Worm (Caenorhabditis elegans) whole organism, late embryonic: ENCODE data around the gene gtf-2A2.
A peak's percentile ranks its signal among the peaks of the same experiment; 100 is the strongest.

ENCODE experiments used
- C08G9.2 ChIP-seq: sonication (generic microtip); optimal IDR thresholded peaks from 2 replicates; lab custom pipeline; 2016; ENCODE audit warnings: mild to moderate bottlenecking, missing genetic modification characterization, moderate library complexity, missing compliant biosample characterization
- C38D4.7 ChIP-seq: fragments of 200-800 bp; sonication (Bioruptor generic); optimal IDR thresholded peaks from 2 replicates; lab custom pipeline; 2018; ENCODE audit warnings: mild to moderate bottlenecking, missing genetic modification characterization, moderate library complexity, missing compliant biosample characterization
- K02D7.2 ChIP-seq: sonication (generic microtip); optimal IDR thresholded peaks from 2 replicates; lab custom pipeline; 2017; ENCODE audit warnings: mild to moderate bottlenecking, missing genetic modification characterization, missing compliant biosample characterization
- K09A11.1 ChIP-seq: sonication (generic microtip); optimal IDR thresholded peaks from 2 replicates; lab custom pipeline; 2017; ENCODE audit warnings: antibody characterized with exemption, mild to moderate bottlenecking, missing genetic modification characterization, missing compliant biosample characterization; ENCODE audit not compliant: insufficient read depth
- Y22D7AL.16 ChIP-seq: sonication (generic microtip); optimal IDR thresholded peaks from 2 replicates; lab custom pipeline; 2016; ENCODE audit warnings: missing genetic modification characterization, missing compliant biosample characterization
- ceh-18 ChIP-seq: sonication (generic microtip); optimal IDR thresholded peaks from 2 replicates; lab custom pipeline; 2016; ENCODE audit warnings: missing genetic modification characterization, missing compliant biosample characterization
- ceh-19 ChIP-seq: fragments of 200-800 bp; sonication (Bioruptor generic); optimal IDR thresholded peaks from 2 replicates; lab custom pipeline; 2018; ENCODE audit warnings: mild to moderate bottlenecking, missing genetic modification characterization, missing compliant biosample characterization
- ceh-2 ChIP-seq: sonication (generic microtip); optimal IDR thresholded peaks from 2 replicates; lab custom pipeline; 2016; ENCODE audit warnings: missing genotype, missing genetic modification characterization, missing compliant biosample characterization
- ceh-31 ChIP-seq: sonication (generic microtip); optimal IDR thresholded peaks from 2 replicates; lab custom pipeline; 2016; ENCODE audit warnings: missing genetic modification characterization, missing compliant biosample characterization
- ceh-34 ChIP-seq: sonication (generic microtip); optimal IDR thresholded peaks from 2 replicates; lab custom pipeline; 2016; ENCODE audit warnings: mild to moderate bottlenecking, missing genetic modification characterization, missing compliant biosample characterization
- ceh-45 ChIP-seq: fragments of 200-800 bp; sonication (Bioruptor generic); IDR thresholded peaks from 2 replicates; pipeline ENCODE4 v1.3.6; 2022; ENCODE audit warnings: missing genetic modification reagents, missing genetic modification characterization, missing compliant biosample characterization
- ceh-48 ChIP-seq: sonication (generic microtip); optimal IDR thresholded peaks from 2 replicates; lab custom pipeline; 2016; ENCODE audit warnings: missing genetic modification characterization, inconsistent platforms, missing compliant biosample characterization
- ceh-6 ChIP-seq: fragments of 200-800 bp; sonication (Bioruptor generic); optimal IDR thresholded peaks from 2 replicates; lab custom pipeline; 2018; ENCODE audit warnings: mild to moderate bottlenecking, missing genetic modification characterization, missing compliant biosample characterization
- ceh-9 ChIP-seq: sonication (generic microtip); optimal IDR thresholded peaks from 2 replicates; lab custom pipeline; 2016; ENCODE audit warnings: mild to moderate bottlenecking, missing genetic modification characterization, inconsistent platforms, missing compliant biosample characterization
- dve-1 ChIP-seq: sonication (generic microtip); optimal IDR thresholded peaks from 2 replicates; lab custom pipeline; 2017; ENCODE audit warnings: antibody characterized with exemption, mild to moderate bottlenecking, missing genetic modification characterization, missing compliant biosample characterization
- elt-4 ChIP-seq: sonication (generic microtip); optimal IDR thresholded peaks from 2 replicates; lab custom pipeline; 2016; ENCODE audit warnings: missing genetic modification characterization, missing compliant biosample characterization
- ets-4 ChIP-seq: sonication (generic microtip); optimal IDR thresholded peaks from 2 replicates; lab custom pipeline; 2016; ENCODE audit warnings: missing genetic modification characterization, missing compliant biosample characterization
- eyg-1 ChIP-seq: sonication (generic microtip); optimal IDR thresholded peaks from 2 replicates; lab custom pipeline; 2016; ENCODE audit warnings: missing genotype, missing genetic modification characterization, missing compliant biosample characterization
- fkh-6 ChIP-seq: sonication (generic microtip); optimal IDR thresholded peaks from 2 replicates; lab custom pipeline; 2016; ENCODE audit warnings: missing genetic modification characterization, missing compliant biosample characterization
- gmeb-2 ChIP-seq: sonication (generic microtip); optimal IDR thresholded peaks from 2 replicates; lab custom pipeline; 2016; ENCODE audit warnings: missing genetic modification characterization, inconsistent platforms, missing compliant biosample characterization
- hlh-15 ChIP-seq: sonication (generic microtip); optimal IDR thresholded peaks from 2 replicates; lab custom pipeline; 2016; ENCODE audit warnings: missing genetic modification characterization, missing compliant biosample characterization
- hlh-30 ChIP-seq: sonication (generic microtip); optimal IDR thresholded peaks from 2 replicates; lab custom pipeline; 2017; ENCODE audit warnings: antibody characterized with exemption, missing genetic modification characterization, missing compliant biosample characterization; ENCODE audit not compliant: insufficient read depth
- hlh-6 ChIP-seq: sonication (generic microtip); optimal IDR thresholded peaks from 2 replicates; lab custom pipeline; 2016; ENCODE audit warnings: missing genotype, missing genetic modification characterization, missing compliant biosample characterization
- hlh-8 ChIP-seq: sonication (generic microtip); optimal IDR thresholded peaks from 2 replicates; lab custom pipeline; 2016; ENCODE audit warnings: missing genotype, missing genetic modification characterization, missing compliant biosample characterization
- lin-11 ChIP-seq: fragments of 200-800 bp; sonication (Bioruptor generic); optimal IDR thresholded peaks from 2 replicates; lab custom pipeline; 2018; ENCODE audit warnings: mild to moderate bottlenecking, missing genetic modification characterization, missing compliant biosample characterization
- mec-3 ChIP-seq: sonication (generic microtip); optimal IDR thresholded peaks from 2 replicates; lab custom pipeline; 2016; ENCODE audit warnings: borderline replicate concordance, missing genetic modification characterization, missing compliant biosample characterization
- nfya-1 ChIP-seq: sonication (generic microtip); optimal IDR thresholded peaks from 2 replicates; lab custom pipeline; 2017; ENCODE audit warnings: missing genetic modification characterization, mild to moderate bottlenecking, missing compliant biosample characterization, antibody characterized with exemption, moderate library complexity
- odd-2 ChIP-seq: sonication (generic microtip); optimal IDR thresholded peaks from 2 replicates; lab custom pipeline; 2017; ENCODE audit warnings: antibody characterized with exemption, mild to moderate bottlenecking, missing genetic modification characterization, missing compliant biosample characterization
- pag-3 ChIP-seq: sonication (generic microtip); optimal IDR thresholded peaks from 2 replicates; lab custom pipeline; 2016; ENCODE audit warnings: missing compliant biosample characterization, missing genetic modification characterization, borderline replicate concordance
- pax-1 ChIP-seq: fragments of 150-350 bp; optimal IDR thresholded peaks from 2 replicates; lab custom pipeline; 2014; ENCODE audit warnings: missing biosample characterization, missing genetic modification characterization
- pqm-1 ChIP-seq: sonication (generic microtip); optimal IDR thresholded peaks from 2 replicates; lab custom pipeline; 2016; ENCODE audit warnings: missing genetic modification characterization, missing compliant biosample characterization
- ref-2 ChIP-seq: sonication (generic microtip); optimal IDR thresholded peaks from 2 replicates; lab custom pipeline; 2016; ENCODE audit warnings: missing genetic modification characterization, missing compliant biosample characterization
- rnt-1 ChIP-seq: sonication (generic microtip); optimal IDR thresholded peaks from 2 replicates; lab custom pipeline; 2016; ENCODE audit warnings: missing genetic modification characterization, missing compliant biosample characterization
- sdc-2 ChIP-seq: sonication (generic microtip); optimal IDR thresholded peaks from 2 replicates; lab custom pipeline; 2016; ENCODE audit warnings: missing genotype, missing genetic modification characterization, missing compliant biosample characterization
- syd-9 ChIP-seq: sonication (generic microtip); optimal IDR thresholded peaks from 2 replicates; lab custom pipeline; 2016; ENCODE audit warnings: mild to moderate bottlenecking, missing genetic modification characterization, moderate library complexity, missing compliant biosample characterization
- tbx-2 ChIP-seq: sonication (generic microtip); optimal IDR thresholded peaks from 2 replicates; lab custom pipeline; 2016; ENCODE audit warnings: missing genetic modification characterization, missing compliant biosample characterization
- tbx-7 ChIP-seq: sonication (generic microtip); optimal IDR thresholded peaks from 2 replicates; lab custom pipeline; 2016; ENCODE audit warnings: missing genotype, missing genetic modification characterization, missing compliant biosample characterization
- ttx-3 ChIP-seq: sonication (generic microtip); optimal IDR thresholded peaks from 2 replicates; lab custom pipeline; 2016; ENCODE audit warnings: missing genetic modification reagents, missing genetic modification characterization, missing compliant biosample characterization
- unc-3 ChIP-seq, 2 experiments: fragments of 200-800 bp in 1 of 2; sonication (Bioruptor generic) in 1 of 2; sonication (generic microtip) in 1 of 2; conservative IDR thresholded peaks in 1 of 2; optimal IDR thresholded peaks in 1 of 2; 2 replicates each; pipeline versions ENCODE4 v1.3.6 to Lab custom; 2016 to 2022; ENCODE audit warnings: missing compliant biosample characterization in 2 of 2, missing genetic modification characterization in 2 of 2, missing genetic modification reagents in 1 of 2
- unc-42 ChIP-seq: sonication (generic microtip); optimal IDR thresholded peaks from 2 replicates; lab custom pipeline; 2016; ENCODE audit warnings: missing genotype, missing genetic modification characterization, missing compliant biosample characterization
- unc-55 ChIP-seq: sonication (generic microtip); optimal IDR thresholded peaks from 2 replicates; lab custom pipeline; 2017; ENCODE audit warnings: missing biosample characterization, missing genetic modification reagents, missing genetic modification characterization
- unc-86 ChIP-seq: sonication (generic microtip); optimal IDR thresholded peaks from 2 replicates; lab custom pipeline; 2016; ENCODE audit warnings: missing genetic modification characterization, missing compliant biosample characterization
- zip-5 ChIP-seq: sonication (generic microtip); optimal IDR thresholded peaks from 2 replicates; lab custom pipeline; 2016; ENCODE audit warnings: missing genetic modification characterization, missing compliant biosample characterization
- ztf-16 ChIP-seq: sonication (generic microtip); optimal IDR thresholded peaks from 2 replicates; lab custom pipeline; 2017; ENCODE audit warnings: missing genetic modification characterization, missing compliant biosample characterization

Gene gtf-2A2

ce11 chrIII:12575350-12576292 is 48.9 kb upstream of the gtf-2A2 start, which contains the start of gene aakg-1 (continued):
- TF ChIP-seq eyg-1 (tag; lab: Kevin White, UChicago): peak; percentile 1
- TF ChIP-seq hlh-6 (tag; lab: Kevin White, UChicago): peak; percentile 53
- TF ChIP-seq Y22D7AL.16 (tag; lab: Kevin White, UChicago): no peak
- no peak for TF ChIP-seq ceh-6
- TF ChIP-seq nfya-1 (tag; lab: Kevin White, UChicago): peak; percentile 12
- TF ChIP-seq ceh-19 (GFP tag; lab: Kevin White, UChicago): no peak
- TF ChIP-seq C08G9.2 (tag; lab: Kevin White, UChicago): no peak
- TF ChIP-seq ets-4 (tag; lab: Kevin White, UChicago): no peak
- TF ChIP-seq hlh-15 (tag; lab: Kevin White, UChicago): no peak
- no peak for TF ChIP-seq ceh-48 (tag; lab: Kevin White, UChicago)
- peak; percentile 3 for TF ChIP-seq ceh-34 (tag; lab: Kevin White, UChicago)
- TF ChIP-seq ceh-18 (tag; lab: Kevin White, UChicago): no peak

ce11 chrIII:12583466-12583865 is 41.1 kb upstream of the gtf-2A2 start:
- peak; percentile 23 for TF ChIP-seq ztf-16 (tag; lab: Kevin White, UChicago)
- TF ChIP-seq pqm-1 (tag; lab: Kevin White, UChicago): peak; percentile 27
- peak; percentile 99 for TF ChIP-seq hlh-30
- no peak for TF ChIP-seq elt-4 (tag; lab: Kevin White, UChicago)
- TF ChIP-seq unc-86: no peak
- TF ChIP-seq gmeb-2 (tag; lab: Kevin White, UChicago): no peak
- no peak for TF ChIP-seq mec-3
- TF ChIP-seq ceh-34 (tag; lab: Kevin White, UChicago): peak; percentile 0
- TF ChIP-seq ets-4 (tag; lab: Kevin White, UChicago): peak; percentile 23
- no peak for TF ChIP-seq ceh-9 (tag; lab: Kevin White, UChicago)
- TF ChIP-seq ceh-31: peak; percentile 85
- no peak for TF ChIP-seq ceh-19 (GFP tag; lab: Kevin White, UChicago)
- no peak for TF ChIP-seq pag-3 (tag; lab: Kevin White, UChicago)
- no peak for TF ChIP-seq C38D4.7
- peak; percentile 38 for TF ChIP-seq unc-42 (tag; lab: Kevin White, UChicago)
- TF ChIP-seq lin-11 (tag; lab: Kevin White, UChicago): no peak
- peak; percentile 75 for TF ChIP-seq tbx-2
- TF ChIP-seq C08G9.2 (tag; lab: Kevin White, UChicago): peak; percentile 7
- TF ChIP-seq unc-3 (GFP tag; conservative IDR thresholded peaks at IDR 0.05; lab: Robert Waterston, UW): no peak
- no peak for TF ChIP-seq unc-3 (tag; optimal IDR thresholded peaks at IDR 0.05; lab: Kevin White, UChicago)
- TF ChIP-seq tbx-7 (tag; lab: Kevin White, UChicago): no peak
- TF ChIP-seq nfya-1 (tag; lab: Kevin White, UChicago): peak; percentile 96
- TF ChIP-seq sdc-2: no peak
- no peak for TF ChIP-seq ceh-45
- no peak for TF ChIP-seq ttx-3 (tag; lab: Kevin White, UChicago)
- TF ChIP-seq hlh-15 (tag; lab: Kevin White, UChicago): no peak
- TF ChIP-seq rnt-1: peak; percentile 56
- no peak for TF ChIP-seq K09A11.1 (tag; lab: Kevin White, UChicago)
- peak; percentile 74 for TF ChIP-seq dve-1 (tag; lab: Kevin White, UChicago)
- TF ChIP-seq syd-9 (tag; lab: Kevin White, UChicago): peak; percentile 20
- no peak for TF ChIP-seq pax-1
- TF ChIP-seq unc-55 (GFP tag; lab: Kevin White, UChicago): peak; percentile 98
- TF ChIP-seq K02D7.2: no peak
- TF ChIP-seq fkh-6 (tag; lab: Kevin White, UChicago): no peak
- TF ChIP-seq ceh-2 (tag; lab: Kevin White, UChicago): peak; percentile 18
- no peak for TF ChIP-seq eyg-1 (tag; lab: Kevin White, UChicago)
- peak; percentile 54 for TF ChIP-seq ref-2 (tag; lab: Kevin White, UChicago)
- peak; percentile 30 for TF ChIP-seq hlh-8 (tag; lab: Kevin White, UChicago)
- no peak for TF ChIP-seq odd-2 (tag; lab: Kevin White, UChicago)
- no peak for TF ChIP-seq zip-5 (tag; lab: Kevin White, UChicago)
- TF ChIP-seq ceh-18 (tag; lab: Kevin White, UChicago): peak; percentile 86
